Worm (Caenorhabditis elegans): ENCODE measurements around the gene T21B10.3.

ce11 chrII:8911929-8912328, 22.3 kb upstream of the T21B10.3 start, which contains the start of gene B0457.4:
- TF ChIP-seq med-1 (GFP tag; optimal IDR thresholded peaks at IDR 0.05; ENCODE audit: insufficient read depth): no peak
- no peak for TF ChIP-seq ztf-29 (GFP tag; IDR thresholded peaks at IDR 0.05)
- no peak for TF ChIP-seq tab-1 (GFP tag; IDR thresholded peaks at IDR 0.05)
- TF ChIP-seq klf-2 (GFP tag; conservative IDR thresholded peaks at IDR 0.05): no peak
- TF ChIP-seq flt-1 (GFP tag; IDR thresholded peaks at IDR 0.05): no peak
- no peak for TF ChIP-seq ref-1 (GFP tag; conservative IDR thresholded peaks at IDR 0.05)

Data from whole organism, midembryonic.